Fruit fly (Drosophila melanogaster) S2 (cell line): ENCODE results near the gene Spps.

Experiments
- CG8478 ChIP-seq: fragments of >200 bp; optimal IDR thresholded peaks from 2 replicates; lab custom pipeline; 2018
- CTCF ChIP-seq, 2 experiments: fragments of >200 bp; optimal IDR thresholded peaks; 2 replicates each; lab custom pipeline; 2018

- TF ChIP-seq CG8478 (lab: Kevin White, UChicago) (no peak), CTCF (optimal IDR thresholded peaks at IDR 0.05; lab: Kevin White, UChicago) (no peak)
Observed at dm6 chr3R:24213644-24214043, 13.1 kb downstream of the Spps start.
